Fruit fly (Drosophila melanogaster) whole organism, pupa: ENCODE data around the gene CG8372.

Source experiments
- CG10348 ChIP-seq: fragments of 200-800 bp; sonication (Bioruptor generic); IDR thresholded peaks from 2 replicates; pipeline ENCODE4 v1.3.6; 2022; ENCODE audit warnings: missing biosample characterization, missing genetic modification characterization
- CG12605 ChIP-seq: fragments of 200-800 bp; sonication (Bioruptor generic); IDR thresholded peaks from 2 replicates; pipeline ENCODE4 v1.3.6; 2022; ENCODE audit warnings: missing biosample characterization, missing genetic modification characterization
- CG14655 ChIP-seq: fragments of 200-800 bp; sonication (Bioruptor generic); optimal IDR thresholded peaks from 3 replicates; lab custom pipeline; 2017; ENCODE audit warnings: mild to moderate bottlenecking, missing biosample characterization, missing genetic modification reagents, missing genetic modification characterization
- CG17806 ChIP-seq: fragments of 200-800 bp; sonication (Bioruptor generic); optimal IDR thresholded peaks from 2 replicates; lab custom pipeline; 2018; ENCODE audit warnings: missing biosample characterization, mild to moderate bottlenecking, missing genetic modification characterization, moderate library complexity
- CG32121 ChIP-seq: fragments of 200-800 bp; sonication (Bioruptor generic); IDR thresholded peaks from 2 replicates; pipeline ENCODE4 v1.3.6; 2022; ENCODE audit warnings: missing biosample characterization, missing genetic modification characterization
- CG34367 ChIP-seq: fragments of 200-800 bp; sonication (Bioruptor generic); optimal IDR thresholded peaks from 2 replicates; lab custom pipeline; 2018; ENCODE audit warnings: missing biosample characterization, mild to moderate bottlenecking, missing genetic modification characterization
- CG4496 ChIP-seq: fragments of 200-800 bp; sonication (Bioruptor generic); IDR thresholded peaks from 3 replicates; pipeline ENCODE4 v1.3.6; 2022; ENCODE audit warnings: missing biosample characterization, missing genetic modification characterization
- CG8159 ChIP-seq: fragments of 200-800 bp; sonication (Bioruptor generic); optimal IDR thresholded peaks from 3 replicates; lab custom pipeline; 2018; ENCODE audit warnings: missing biosample characterization, mild to moderate bottlenecking, missing genetic modification characterization, moderate library complexity
- CG9948 ChIP-seq: fragments of 200-800 bp; sonication (Bioruptor generic); optimal IDR thresholded peaks from 2 replicates; lab custom pipeline; 2018; ENCODE audit warnings: missing biosample characterization, mild to moderate bottlenecking, missing genetic modification characterization, moderate library complexity
- EcR ChIP-seq: fragments of 200-800 bp; sonication (Bioruptor generic); optimal IDR thresholded peaks from 3 replicates; lab custom pipeline; 2019; ENCODE audit warnings: missing biosample characterization, missing genetic modification characterization, mild to moderate bottlenecking, moderate library complexity, missing genetic modification reagents
- Pif1A ChIP-seq: fragments of 200-800 bp; sonication (Bioruptor generic); optimal IDR thresholded peaks from 3 replicates; lab custom pipeline; 2016; ENCODE audit warnings: missing biosample characterization, missing genetic modification characterization
- fd96Ca ChIP-seq: fragments of 200-800 bp; sonication (Bioruptor generic); IDR thresholded peaks from 3 replicates; pipeline ENCODE4 v1.3.6; 2022; ENCODE audit warnings: missing biosample characterization, missing genetic modification characterization
- gl ChIP-seq: fragments of 200-800 bp; sonication (Bioruptor generic); optimal IDR thresholded peaks from 2 replicates; lab custom pipeline; 2018; ENCODE audit warnings: missing biosample characterization, mild to moderate bottlenecking, missing genetic modification characterization
- rn ChIP-seq: fragments of 200-800 bp; sonication (Bioruptor generic); IDR thresholded peaks from 2 replicates; pipeline ENCODE4 v1.3.6; 2022; ENCODE audit warnings: missing biosample characterization, missing genetic modification characterization

DNA sequence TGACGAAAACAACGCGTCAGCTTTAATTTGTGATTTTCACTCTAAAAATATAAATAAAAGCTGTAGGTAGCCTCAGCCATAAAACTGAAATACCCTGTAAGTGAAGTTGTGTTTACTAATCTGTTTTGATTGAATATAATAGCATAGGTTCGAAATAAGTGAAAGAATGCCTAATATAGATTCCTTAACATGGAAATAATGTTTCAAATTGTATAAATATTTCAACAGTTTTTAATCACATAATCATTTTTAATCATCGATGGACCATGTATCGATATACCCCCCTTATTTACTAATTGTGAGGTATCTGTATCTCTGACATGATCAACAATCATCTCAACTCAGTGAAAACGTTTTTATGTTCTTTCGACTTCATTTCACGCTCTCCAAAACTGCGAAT lies 42.7 kb upstream of the CG8372 start:
- TF ChIP-seq EcR = no peak
- no peak for TF ChIP-seq fd96Ca
- TF ChIP-seq CG8159 (tag; lab: Kevin White, UChicago) = no peak
- no peak for TF ChIP-seq CG10348 (GFP tag; lab: Robert Waterston, UW)
- TF ChIP-seq gl = no peak
- no peak for TF ChIP-seq CG17806
- no peak for TF ChIP-seq CG9948 (tag; lab: Kevin White, UChicago)
- no peak for TF ChIP-seq CG12605 (GFP tag; lab: Robert Waterston, UW)
- no peak for TF ChIP-seq CG4496
- TF ChIP-seq CG32121 (GFP tag; lab: Robert Waterston, UW) = no peak
- TF ChIP-seq CG34367 = no peak
- no peak for TF ChIP-seq CG14655 (GFP tag; lab: Kevin White, UChicago)
- TF ChIP-seq rn (GFP tag; lab: Robert Waterston, UW) = no peak
- TF ChIP-seq Pif1A (GFP tag; lab: Kevin White, UChicago) = no peak
